Fruit fly (Drosophila melanogaster) whole organism, embryonic: ENCODE measurements around the gene Tcs4.

Experiments used
- Aef1 ChIP-seq: fragments of 200-800 bp; sonication (Bioruptor generic); IDR thresholded peaks from 3 replicates; pipeline ENCODE4 v1.3.6; 2022; ENCODE audit warnings: missing biosample characterization, missing genetic modification characterization
- Bteb2 ChIP-seq: fragments of 200-800 bp; sonication (Bioruptor generic); optimal IDR thresholded peaks from 2 replicates; lab custom pipeline; 2016; ENCODE audit warnings: missing biosample characterization, missing genetic modification characterization
- C15 ChIP-seq: fragments of 200-800 bp; sonication (Bioruptor generic); IDR thresholded peaks from 3 replicates; pipeline ENCODE4 v1.3.6; 2022; ENCODE audit warnings: missing biosample characterization, missing genetic modification characterization
- CG10209 ChIP-seq: fragments of 200-800 bp; sonication (Bioruptor generic); optimal IDR thresholded peaks from 3 replicates; lab custom pipeline; 2017; ENCODE audit warnings: missing biosample characterization, mild to moderate bottlenecking, missing genetic modification characterization, missing genetic modification reagents
- CG10431 ChIP-seq: fragments of 200-800 bp; sonication (Bioruptor generic); optimal IDR thresholded peaks from 3 replicates; lab custom pipeline; 2018; ENCODE audit warnings: missing biosample characterization, mild to moderate bottlenecking, missing genetic modification characterization
- CG11247 ChIP-seq: fragments of 200-800 bp; sonication (Bioruptor generic); IDR thresholded peaks from 2 replicates; pipeline ENCODE4 v1.3.6; 2022; ENCODE audit warnings: missing biosample characterization, missing genetic modification characterization
- CG11398 ChIP-seq: fragments of 200-800 bp; sonication (Bioruptor generic); optimal IDR thresholded peaks from 2 replicates; lab custom pipeline; 2016; ENCODE audit warnings: missing biosample characterization, missing genetic modification characterization
- CG1233 ChIP-seq: fragments of 200-800 bp; sonication (Bioruptor generic); optimal IDR thresholded peaks from 4 replicates; lab custom pipeline; 2018; ENCODE audit warnings: missing biosample characterization, mild to moderate bottlenecking, missing genetic modification characterization
- CG13624 ChIP-seq: fragments of 200-800 bp; sonication (Bioruptor generic); optimal IDR thresholded peaks from 2 replicates; lab custom pipeline; 2016; ENCODE audit warnings: missing biosample characterization, missing genetic modification characterization
- CG14441 ChIP-seq: fragments of 200-800 bp; sonication (Bioruptor generic); IDR thresholded peaks from 2 replicates; pipeline ENCODE4 v1.3.6; 2022; ENCODE audit warnings: missing biosample characterization, missing genetic modification characterization
- CG16813 ChIP-seq: fragments of 200-800 bp; sonication (Bioruptor generic); IDR thresholded peaks from 3 replicates; pipeline ENCODE4 v1.3.6; 2022; ENCODE audit warnings: missing biosample characterization, missing genetic modification characterization; ENCODE audit not compliant: partially characterized antibody
- CG17328 ChIP-seq: fragments of 200-800 bp; sonication (Bioruptor generic); IDR thresholded peaks from 2 replicates; pipeline ENCODE4 v1.3.6; 2022; ENCODE audit warnings: missing biosample characterization, missing genetic modification characterization
- CG2120 ChIP-seq: fragments of 200-800 bp; sonication (Bioruptor generic); optimal IDR thresholded peaks from 3 replicates; lab custom pipeline; 2016; ENCODE audit warnings: missing biosample characterization, missing genetic modification characterization
- CG2712 ChIP-seq: fragments of 200-800 bp; optimal IDR thresholded peaks from 3 replicates; lab custom pipeline; 2019; ENCODE audit warnings: missing biosample characterization, mild to moderate bottlenecking, missing genetic modification characterization, moderate library complexity
- CG33213 ChIP-seq: fragments of 200-800 bp; sonication (Bioruptor generic); optimal IDR thresholded peaks from 3 replicates; lab custom pipeline; 2016; ENCODE audit warnings: missing biosample characterization, missing genetic modification characterization
- CG3726 ChIP-seq: fragments of 200-800 bp; sonication (Bioruptor generic); IDR thresholded peaks from 3 replicates; pipeline ENCODE4, ENCODE4 v1.3.6; 2022; ENCODE audit warnings: missing biosample characterization, missing genetic modification characterization
- CG5953 ChIP-seq: fragments of 200-800 bp; sonication (Bioruptor generic); IDR thresholded peaks from 2 replicates; pipeline ENCODE4 v1.3.6; 2022; ENCODE audit warnings: missing biosample characterization, missing genetic modification characterization
- CG6175 ChIP-seq: fragments of 200-800 bp; sonication (Bioruptor generic); IDR thresholded peaks from 3 replicates; pipeline ENCODE4 v1.3.6; 2022; ENCODE audit warnings: missing biosample characterization, missing genetic modification characterization
- CG6654 ChIP-seq: fragments of 200-800 bp; sonication (Bioruptor generic); optimal IDR thresholded peaks from 2 replicates; lab custom pipeline; 2017; ENCODE audit warnings: missing biosample characterization, mild to moderate bottlenecking, missing genetic modification characterization
- CG9876 ChIP-seq: fragments of 200-800 bp; sonication (Bioruptor generic); optimal IDR thresholded peaks from 2 replicates; lab custom pipeline; 2016; ENCODE audit warnings: missing biosample characterization, missing genetic modification characterization
- CHES-1-like ChIP-seq: fragments of 200-800 bp; sonication (Bioruptor generic); optimal IDR thresholded peaks from 2 replicates; lab custom pipeline; 2016; ENCODE audit warnings: missing biosample characterization, missing genetic modification characterization
- CkIIα-i1 ChIP-seq: fragments of 200-800 bp; sonication (Bioruptor generic); IDR thresholded peaks from 2 replicates; pipeline ENCODE4 v1.3.6; 2022; ENCODE audit warnings: missing biosample characterization, missing genetic modification characterization
- D19A ChIP-seq: fragments of 200-800 bp; optimal IDR thresholded peaks from 3 replicates; lab custom pipeline; 2019; ENCODE audit warnings: missing biosample characterization, mild to moderate bottlenecking, missing genetic modification characterization, moderate library complexity
- Dad ChIP-seq: fragments of 200-800 bp; sonication (Bioruptor generic); optimal IDR thresholded peaks from 3 replicates; lab custom pipeline; 2016; ENCODE audit warnings: missing biosample characterization, missing genetic modification characterization
- ERR ChIP-seq: fragments of 200-800 bp; sonication (Bioruptor generic); optimal IDR thresholded peaks from 2 replicates; lab custom pipeline; 2016; ENCODE audit warnings: missing biosample characterization, missing genetic modification characterization
- H2.0 ChIP-seq: fragments of 200-800 bp; sonication (Bioruptor generic); IDR thresholded peaks from 2 replicates; pipeline ENCODE4 v1.3.6; 2022; ENCODE audit warnings: missing biosample characterization, missing genetic modification characterization
- HHEX ChIP-seq: fragments of 200-800 bp; sonication (Bioruptor generic); optimal IDR thresholded peaks from 3 replicates; lab custom pipeline; 2017; ENCODE audit warnings: missing biosample characterization, mild to moderate bottlenecking, missing genetic modification characterization, missing genetic modification reagents
- Hmr ChIP-seq: fragments of 200-800 bp; sonication (Bioruptor generic); optimal IDR thresholded peaks from 3 replicates; lab custom pipeline; 2017; ENCODE audit warnings: mild to moderate bottlenecking, missing biosample characterization, missing genetic modification reagents, missing genetic modification characterization
- Hmx ChIP-seq: fragments of 200-800 bp; sonication (Bioruptor generic); optimal IDR thresholded peaks from 2 replicates; lab custom pipeline; 2016; ENCODE audit warnings: missing biosample characterization, missing genetic modification characterization
- Lpt ChIP-seq: fragments of >200 bp; optimal IDR thresholded peaks from 2 replicates; lab custom pipeline; 2018; ENCODE audit warnings: missing biosample characterization, missing genetic modification characterization
- Mes4 ChIP-seq: fragments of 200-800 bp; sonication (Bioruptor generic); optimal IDR thresholded peaks from 2 replicates; lab custom pipeline; 2016; ENCODE audit warnings: missing biosample characterization, missing genetic modification characterization
- NfI ChIP-seq: fragments of 200-800 bp; sonication (Bioruptor generic); optimal IDR thresholded peaks from 3 replicates; lab custom pipeline; 2018; ENCODE audit warnings: missing biosample characterization, mild to moderate bottlenecking, missing genetic modification characterization, moderate library complexity
- TFAM ChIP-seq: fragments of 200-800 bp; sonication (Bioruptor generic); optimal IDR thresholded peaks from 2 replicates; lab custom pipeline; 2017; ENCODE audit warnings: missing biosample characterization, missing genetic modification characterization, inconsistent platforms
- ase ChIP-seq: fragments of 200-800 bp; sonication (Bioruptor generic); IDR thresholded peaks from 3 replicates; pipeline ENCODE4 v1.3.6; 2022; ENCODE audit warnings: missing biosample characterization, missing genetic modification characterization
- az2 ChIP-seq: fragments of 200-800 bp; sonication (Bioruptor generic); optimal IDR thresholded peaks from 3 replicates; lab custom pipeline; 2016; ENCODE audit warnings: missing biosample characterization, missing genetic modification characterization
- bowl ChIP-seq: fragments of 200-800 bp; sonication (Bioruptor generic); IDR thresholded peaks from 2 replicates; pipeline ENCODE4 v1.3.6; 2022; ENCODE audit warnings: missing biosample characterization, missing genetic modification characterization
- dysf ChIP-seq: fragments of 200-800 bp; sonication (Bioruptor generic); IDR thresholded peaks from 3 replicates; pipeline ENCODE4 v1.3.6; 2022; ENCODE audit warnings: missing biosample characterization, missing genetic modification characterization
- fd102C ChIP-seq: fragments of 200-800 bp; sonication (Bioruptor generic); optimal IDR thresholded peaks from 2 replicates; lab custom pipeline; 2018; ENCODE audit warnings: missing biosample characterization, mild to moderate bottlenecking, missing genetic modification characterization, moderate library complexity
- fd96Cb ChIP-seq: fragments of 200-800 bp; sonication (Bioruptor generic); optimal IDR thresholded peaks from 2 replicates; lab custom pipeline; 2018; ENCODE audit warnings: missing biosample characterization, mild to moderate bottlenecking, missing genetic modification characterization, moderate library complexity
- gcm ChIP-seq: fragments of 200-800 bp; sonication (Bioruptor generic); optimal IDR thresholded peaks from 2 replicates; lab custom pipeline; 2019; ENCODE audit warnings: missing biosample characterization, mild to moderate bottlenecking, missing genetic modification characterization, moderate library complexity
- gcm2 ChIP-seq: fragments of 200-800 bp; sonication (Bioruptor generic); optimal IDR thresholded peaks from 2 replicates; lab custom pipeline; 2016; ENCODE audit warnings: missing biosample characterization, missing genetic modification characterization
- grn ChIP-seq: fragments of 200-800 bp; sonication (Bioruptor generic); optimal IDR thresholded peaks from 3 replicates; lab custom pipeline; 2017; ENCODE audit warnings: missing biosample characterization, missing genetic modification characterization
- jumu ChIP-seq: fragments of 200-800 bp; sonication (Bioruptor generic); optimal IDR thresholded peaks from 3 replicates; lab custom pipeline; 2016; ENCODE audit warnings: missing biosample characterization, missing genetic modification characterization
- kni ChIP-seq: fragments of 200-800 bp; sonication (Bioruptor generic); optimal IDR thresholded peaks from 3 replicates; lab custom pipeline; 2017; ENCODE audit warnings: mild to moderate bottlenecking, missing biosample characterization, missing genetic modification reagents, missing genetic modification characterization
- mld ChIP-seq: fragments of 200-800 bp; sonication (Bioruptor generic); IDR thresholded peaks from 3 replicates; pipeline ENCODE4 v1.3.6; 2022; ENCODE audit warnings: missing biosample characterization, missing genetic modification characterization; ENCODE audit not compliant: partially characterized antibody
- nmo ChIP-seq: fragments of 200-800 bp; sonication (Bioruptor generic); optimal IDR thresholded peaks from 2 replicates; lab custom pipeline; 2018; ENCODE audit warnings: missing biosample characterization, mild to moderate bottlenecking, missing genetic modification characterization, moderate library complexity
- onecut ChIP-seq: fragments of 200-800 bp; sonication (Bioruptor generic); IDR thresholded peaks from 2 replicates; pipeline ENCODE4 v1.3.6; 2022; ENCODE audit warnings: missing biosample characterization, missing genetic modification characterization
- pfk ChIP-seq: fragments of 200-800 bp; sonication (Bioruptor generic); optimal IDR thresholded peaks from 2 replicates; lab custom pipeline; 2018; ENCODE audit warnings: missing biosample characterization, mild to moderate bottlenecking, missing genetic modification characterization, moderate library complexity
- sens ChIP-seq: fragments of 200-800 bp; sonication (Bioruptor generic); peaks from one replicate; lab custom pipeline; 2016; ENCODE audit warnings: missing biosample characterization, missing genetic modification characterization
- trh ChIP-seq: fragments of 200-800 bp; sonication (Bioruptor generic); optimal IDR thresholded peaks from 2 replicates; lab custom pipeline; 2016; ENCODE audit warnings: missing biosample characterization, missing genetic modification characterization

Tcs4 gene

DNA sequence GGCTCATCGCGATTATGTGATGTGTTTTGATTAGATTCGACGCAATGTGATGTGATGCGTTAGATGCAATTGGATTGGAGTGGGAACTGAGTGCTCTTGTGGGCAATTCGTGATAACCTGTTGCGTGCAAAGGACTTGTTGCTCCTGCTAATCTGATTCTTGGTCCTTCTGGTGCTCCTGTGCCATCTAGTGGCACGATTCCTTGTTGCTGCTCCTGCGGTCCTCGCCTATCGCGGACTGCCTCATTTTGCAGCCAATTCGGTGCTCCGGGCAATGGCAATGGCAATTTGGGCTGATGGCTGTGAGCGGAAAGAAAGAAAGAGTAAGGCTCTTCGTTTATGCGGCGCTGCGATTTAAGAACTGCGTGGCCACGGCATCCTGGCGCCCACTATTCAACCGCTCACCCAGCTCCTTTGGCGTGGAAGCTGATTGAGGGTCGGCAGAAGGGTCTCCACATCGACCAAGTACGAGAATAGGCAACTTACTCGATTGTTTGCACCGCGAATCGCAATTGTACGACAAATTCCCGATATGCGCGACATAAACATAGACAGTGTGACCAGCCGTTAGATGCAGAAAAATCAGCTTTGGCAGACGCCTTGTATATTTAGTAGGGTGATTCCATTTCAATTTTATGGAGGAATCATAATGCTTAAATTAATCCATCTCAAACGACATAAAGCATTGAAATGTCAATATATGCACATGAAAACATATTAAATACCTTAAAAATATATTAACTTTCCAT is 8.4 kb downstream of the Tcs4 start, which contains the start of gene Mer (continued):
- peak; percentile 83 for TF ChIP-seq gcm (GFP tag; lab: Kevin White, UChicago)
- TF ChIP-seq CG14441 = peak; percentile 77
- peak; percentile 60 for TF ChIP-seq CG10431 (GFP tag; lab: Kevin White, UChicago)
- TF ChIP-seq CG11398 = peak; percentile 73
- no peak for TF ChIP-seq C15 (GFP tag; lab: Robert Waterston, UW)
- TF ChIP-seq CG5953 (GFP tag; lab: Robert Waterston, UW) = peak; percentile 75; the same call in 1 of the 2 replicates
- peak; percentile 56 for TF ChIP-seq CG6654 (GFP tag; lab: Kevin White, UChicago)
- peak; percentile 10 for TF ChIP-seq fd102C
- peak; percentile 78 for TF ChIP-seq onecut
- peak; percentile 62; the same call in 1 of the 3 replicates for TF ChIP-seq CG6175
- TF ChIP-seq fd96Cb (tag; lab: Kevin White, UChicago) = peak; percentile 73
- TF ChIP-seq CG2120 = peak; percentile 89
- TF ChIP-seq pfk (GFP tag; lab: Kevin White, UChicago) = peak; percentile 3
- TF ChIP-seq ase = peak; percentile 79; the same call in 2 of the 3 replicates
- peak; percentile 49 for TF ChIP-seq Hmx (GFP tag; lab: Kevin White, UChicago)
- peak; percentile 63 for TF ChIP-seq gcm2 (GFP tag; lab: Kevin White, UChicago)
- TF ChIP-seq trh (GFP tag; lab: Kevin White, UChicago) = peak; percentile 37
- peak; percentile 85 for TF ChIP-seq jumu (GFP tag; lab: Kevin White, UChicago)
- no peak for TF ChIP-seq CkIIα-i1
- 0 out of 2 replicates have a peak, but pooled peaks have one; percentile 38 for TF ChIP-seq bowl
- TF ChIP-seq Aef1 (GFP tag; lab: Robert Waterston, UW) = peak; percentile 77
- TF ChIP-seq CG9876 (GFP tag; lab: Kevin White, UChicago) = peak; percentile 67
- TF ChIP-seq HHEX (GFP tag; lab: Kevin White, UChicago) = peak; percentile 83
- TF ChIP-seq Mes4 (GFP tag; lab: Kevin White, UChicago) = peak; percentile 71
- peak; percentile 80 for TF ChIP-seq CHES-1-like
- peak; percentile 67 for TF ChIP-seq az2 (GFP tag; lab: Kevin White, UChicago)
- TF ChIP-seq CG1233 = peak; percentile 75
- TF ChIP-seq grn = no peak
- TF ChIP-seq sens (GFP tag; lab: Kevin White, UChicago) = peak; percentile 95
- TF ChIP-seq Dad (GFP tag; lab: Kevin White, UChicago) = peak; percentile 80
- TF ChIP-seq Bteb2 (GFP tag; lab: Kevin White, UChicago) = peak; percentile 85
- TF ChIP-seq mld = no peak
- peak; percentile 88 for TF ChIP-seq CG13624
- TF ChIP-seq CG16813 (GFP tag; lab: Robert Waterston, UW) = no peak
- peak; percentile 86 for TF ChIP-seq CG2712 (tag; lab: Kevin White, UChicago)
- peak; percentile 90 for TF ChIP-seq dysf (GFP tag; lab: Robert Waterston, UW)
- TF ChIP-seq TFAM (GFP tag; lab: Kevin White, UChicago) = peak; percentile 11
- peak; percentile 86 for TF ChIP-seq nmo (GFP tag; lab: Kevin White, UChicago)
- TF ChIP-seq CG33213 (GFP tag; lab: Kevin White, UChicago) = peak; percentile 76
- peak; percentile 86 for TF ChIP-seq NfI
- peak; percentile 87 for TF ChIP-seq Hmr
- TF ChIP-seq D19A (tag; lab: Kevin White, UChicago) = peak; percentile 76
- TF ChIP-seq ERR (GFP tag; lab: Kevin White, UChicago) = peak; percentile 79
- no peak for TF ChIP-seq Lpt (GFP tag; lab: Kevin White, UChicago)
- peak; percentile 1 for TF ChIP-seq kni (GFP tag; lab: Kevin White, UChicago)
- peak; percentile 75 for TF ChIP-seq CG17328 (GFP tag; lab: Robert Waterston, UW)
- peak; percentile 64 for TF ChIP-seq H2.0
- TF ChIP-seq CG3726 (GFP tag; lab: Robert Waterston, UW) = peak; percentile 81; the same call in 2 of the 3 replicates
- peak; percentile 82 for TF ChIP-seq CG10209 (GFP tag; lab: Kevin White, UChicago)
- TF ChIP-seq CG11247 (GFP tag; lab: Robert Waterston, UW) = peak; percentile 69
